Worm (Caenorhabditis elegans): ENCODE data around the gene ZK1320.9.

The ZK1320.9 gene

DNA sequence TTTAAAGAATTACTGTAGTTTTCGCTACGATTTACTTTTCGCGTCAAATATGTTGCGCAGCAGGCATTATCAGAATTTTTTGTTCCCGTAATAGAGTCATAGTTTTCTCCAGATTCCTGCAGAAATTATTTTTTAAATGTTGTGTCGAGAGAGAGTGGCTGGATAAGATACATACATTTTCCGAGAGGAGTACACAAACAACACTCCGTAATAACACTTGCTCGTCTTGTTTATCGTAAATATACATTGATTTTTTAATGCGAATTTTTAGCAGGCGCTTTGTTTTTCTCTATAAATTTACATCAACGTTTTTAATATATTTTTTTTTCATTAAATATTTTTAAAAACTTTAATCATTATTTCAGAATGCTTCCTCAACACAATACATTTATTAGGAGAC, 17.6 kb downstream of the ZK1320.9 start, which contains the start of gene taf-8:
taf-8 (plus strand) TSS at position 360 of the 400 bp plus-strand sequence.
- TF ChIP-seq unc-39 (tag; optimal IDR thresholded peaks at IDR 0.05) (no peak), sma-9 (GFP tag; optimal IDR thresholded peaks at IDR 0.05) (peak; percentile 49), sma-9 (tag; optimal IDR thresholded peaks at IDR 0.05) (no peak), skn-1 (tag; optimal IDR thresholded peaks at IDR 0.05) (no peak), elt-3 (tag; optimal IDR thresholded peaks at IDR 0.05) (no peak), peb-1 (tag; optimal IDR thresholded peaks at IDR 0.05) (no peak), C34F6.9 (tag; optimal IDR thresholded peaks at IDR 0.05) (peak; percentile 78), nhr-23 (tag; optimal IDR thresholded peaks at IDR 0.05) (no peak), nhr-129 (tag; optimal IDR thresholded peaks at IDR 0.05) (peak; percentile 22), nhr-10 (tag; optimal IDR thresholded peaks at IDR 0.05) (no peak), lin-11 (tag; optimal IDR thresholded peaks at IDR 0.05) (no peak), nhr-6 (tag; optimal IDR thresholded peaks at IDR 0.05) (no peak), lsy-2 (tag; optimal IDR thresholded peaks at IDR 0.05) (peak; percentile 5 to 85), alr-1 (tag; optimal IDR thresholded peaks at IDR 0.05) (no peak), mdl-1 (tag; optimal IDR thresholded peaks at IDR 0.05) (no peak), crh-2 (tag; optimal IDR thresholded peaks at IDR 0.05) (peak; percentile 67), ceh-16 (tag; optimal IDR thresholded peaks at IDR 0.05) (no peak), mab-5 (tag; optimal IDR thresholded peaks at IDR 0.05) (peak; percentile 7), lin-39 (tag; optimal IDR thresholded peaks at IDR 0.05) (no peak), ztf-11 (tag; optimal IDR thresholded peaks at IDR 0.05) (no peak), nhr-21 (tag; optimal IDR thresholded peaks at IDR 0.05) (peak; percentile 26), aly-2 (tag; optimal IDR thresholded peaks at IDR 0.05) (no peak), F13H6.1 (tag; optimal IDR thresholded peaks at IDR 0.05) (no peak), lin-13 (GFP tag; optimal IDR thresholded peaks at IDR 0.05) (peak; percentile 38), sma-3 (GFP tag; optimal IDR thresholded peaks at IDR 0.05) (peak; percentile 32), unc-55 (GFP tag; optimal IDR thresholded peaks at IDR 0.05) (peak; percentile 83), R02D3.7 (tag; optimal IDR thresholded peaks at IDR 0.05) (peak; percentile 86), nhr-11 (tag; optimal IDR thresholded peaks at IDR 0.05) (no peak), nhr-25 (tag; optimal IDR thresholded peaks at IDR 0.05) (no peak), zag-1 (tag; optimal IDR thresholded peaks at IDR 0.05) (no peak), gmeb-1 (tag; optimal IDR thresholded peaks at IDR 0.05) (peak; percentile 63), nhr-77 (tag; optimal IDR thresholded peaks at IDR 0.05) (no peak), ztf-1 (GFP tag; conservative IDR thresholded peaks at IDR 0.05) (no peak)

ce11 chrII:9667382-9667781, 19.1 kb downstream of the ZK1320.9 start, which contains the start of gene ZK1320.11:
Gene ZK1320.11, plus strand, starts transcription at chrII:9667624.
- peak; percentile 16 for TF ChIP-seq nhr-129 (tag; optimal IDR thresholded peaks at IDR 0.05)
- peak; percentile 73 for TF ChIP-seq unc-55 (GFP tag; optimal IDR thresholded peaks at IDR 0.05)
- TF ChIP-seq ceh-16 (tag; optimal IDR thresholded peaks at IDR 0.05), result no peak
- TF ChIP-seq C34F6.9 (tag; optimal IDR thresholded peaks at IDR 0.05), result peak; percentile 34
- TF ChIP-seq alr-1 (tag; optimal IDR thresholded peaks at IDR 0.05), result no peak
- peak in 1 of 2 experiments; percentile 60 for TF ChIP-seq lsy-2 (tag; optimal IDR thresholded peaks at IDR 0.05)

- TF ChIP-seq peb-1 (tag; optimal IDR thresholded peaks at IDR 0.05), result no peak
Measured at ce11 chrII:9665577-9665976, 20.9 kb downstream of the ZK1320.9 start, which contains the start of gene ZK1320.5. Gene ZK1320.5, minus strand, starts transcription at chrII:9665677.

DNA sequence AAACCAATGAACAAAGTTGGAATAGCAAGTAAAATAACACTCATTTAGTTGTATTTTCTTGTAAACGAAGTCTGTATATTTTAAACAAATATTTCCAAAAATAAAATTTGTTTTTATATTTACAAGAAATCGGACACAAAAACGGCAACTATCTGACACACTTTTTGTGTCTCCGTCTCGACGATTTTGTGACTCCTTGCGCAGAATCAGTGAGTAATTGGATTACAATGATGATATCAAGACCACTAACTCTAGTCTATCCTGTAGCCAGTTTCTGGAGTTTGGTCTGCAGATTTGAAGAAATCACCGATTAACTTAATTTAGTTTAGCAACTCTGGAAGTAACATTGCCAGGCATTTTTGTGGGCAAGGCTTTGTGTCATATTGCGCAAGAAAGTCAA, 23.7 kb downstream of the ZK1320.9 start, which contains the start of gene cyp-13A10:
cyp-13A10 (minus strand) TSS at position 88 of the 400 bp plus-strand sequence.
- no peak for TF ChIP-seq unc-55 (GFP tag; optimal IDR thresholded peaks at IDR 0.05)
- TF ChIP-seq fos-1 (tag; optimal IDR thresholded peaks at IDR 0.05), result peak; percentile 22
- no peak for TF ChIP-seq ama-1 (optimal IDR thresholded peaks at IDR 0.05)

DNA sequence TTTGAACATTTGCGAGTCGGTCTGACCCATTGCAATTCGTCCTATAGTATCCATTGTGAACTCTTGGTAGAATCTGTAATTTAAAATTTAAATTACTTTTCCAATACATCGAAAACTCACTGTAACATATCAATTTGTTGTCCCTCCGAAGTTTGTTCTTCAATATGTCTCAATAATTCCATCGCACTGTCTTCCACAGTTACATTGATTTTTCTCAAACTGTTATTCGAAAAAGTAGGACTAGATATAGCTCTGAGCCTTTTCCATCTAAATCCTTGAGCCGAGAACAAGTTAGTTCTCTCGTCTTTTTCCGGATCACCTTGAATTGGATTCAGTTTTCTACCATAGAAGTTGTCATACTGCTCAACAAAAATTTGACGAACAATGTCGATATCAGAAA, 24.4 kb downstream of the ZK1320.9 start:
- TF ChIP-seq aly-2 (tag; optimal IDR thresholded peaks at IDR 0.05), result no peak
- no peak for TF ChIP-seq nhr-25 (tag; optimal IDR thresholded peaks at IDR 0.05)
- no peak for TF ChIP-seq nhr-129 (tag; optimal IDR thresholded peaks at IDR 0.05)
- TF ChIP-seq elt-3 (tag; optimal IDR thresholded peaks at IDR 0.05), result no peak
- no peak for TF ChIP-seq gmeb-1 (tag; optimal IDR thresholded peaks at IDR 0.05)

Measured in whole organism, L2 larva.